Fruit fly (Drosophila melanogaster) whole organism, prepupa: ENCODE measurements around the gene CG12655.
"Not testable (repeated sequence)": the region's sequence is repeated elsewhere in the genome, so short reads cannot be mapped to it uniquely, and the experiment has no call there.

Source experiments
- Blimp-1 ChIP-seq: fragments of 200-800 bp; sonication (Bioruptor generic); optimal IDR thresholded peaks from 3 replicates; lab custom pipeline; 2017; ENCODE audit warnings: missing biosample characterization, missing genetic modification characterization, mild to moderate bottlenecking, moderate library complexity, missing genetic modification reagents
- CG15336 ChIP-seq: fragments of 200-800 bp; sonication (Bioruptor generic); IDR thresholded peaks from 2 replicates; pipeline ENCODE4 v1.3.6; 2022; ENCODE audit warnings: missing biosample characterization, missing genetic modification characterization
- CG16779 ChIP-seq: fragments of 200-800 bp; sonication (Bioruptor generic); optimal IDR thresholded peaks from 3 replicates; lab custom pipeline; 2017; ENCODE audit warnings: missing biosample characterization, mild to moderate bottlenecking, missing genetic modification characterization
- CG31627 ChIP-seq: fragments of 200-800 bp; sonication (Bioruptor generic); optimal IDR thresholded peaks from 3 replicates; lab custom pipeline; 2016; ENCODE audit warnings: missing biosample characterization, missing genetic modification characterization
- Sox14 ChIP-seq: fragments of 200-800 bp; sonication (Bioruptor generic); optimal IDR thresholded peaks from 3 replicates; lab custom pipeline; 2016; ENCODE audit warnings: missing biosample characterization, missing genetic modification characterization
- spab ChIP-seq: fragments of 200-800 bp; sonication (Bioruptor generic); optimal IDR thresholded peaks from 2 replicates; lab custom pipeline; 2017; ENCODE audit warnings: missing biosample characterization, mild to moderate bottlenecking, missing genetic modification characterization, missing genetic modification reagents

DNA sequence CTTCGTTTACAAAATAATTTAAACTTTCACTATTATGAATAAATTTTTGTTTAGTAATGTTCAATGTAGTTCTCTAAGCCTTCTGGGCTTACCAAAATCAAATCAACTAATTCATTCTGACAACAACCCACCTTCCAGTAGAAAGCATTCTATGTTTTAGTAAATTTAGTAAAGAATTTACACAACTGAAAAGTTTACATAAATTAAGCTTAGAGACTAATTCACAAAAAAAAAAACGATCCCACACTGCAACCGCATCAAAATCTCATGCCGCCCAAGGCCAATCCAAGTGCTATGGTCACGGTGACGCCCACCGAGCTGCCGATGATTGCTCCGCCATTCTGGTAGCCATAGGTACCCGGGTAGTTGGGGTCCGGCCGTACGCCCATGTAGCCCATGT lies 25.0 kb downstream of the CG12655 start, which contains the start of gene CG45490:
- TF ChIP-seq Blimp-1 (GFP tag; lab: Kevin White, UChicago); CG16779 (tag; lab: Kevin White, UChicago); Sox14; CG31627 (GFP tag; lab: Kevin White, UChicago); CG15336 (GFP tag; lab: Robert Waterston, UW); spab: not testable (repeated sequence)
